Worm (Caenorhabditis elegans) whole organism, L2 larva: ENCODE measurements around the gene T13C5.6.

Source experiments
- C34F6.9 ChIP-seq: fragments of 150-350 bp; optimal IDR thresholded peaks from 2 replicates; lab custom pipeline; 2014; ENCODE audit warnings: missing biosample characterization, missing genetic modification characterization
- alr-1 ChIP-seq: fragments of 150-350 bp; optimal IDR thresholded peaks from 2 replicates; lab custom pipeline; 2014; ENCODE audit warnings: missing biosample characterization, missing genetic modification characterization
- aly-2 ChIP-seq: fragments of 150-350 bp; optimal IDR thresholded peaks from 2 replicates; lab custom pipeline; 2014; ENCODE audit warnings: missing biosample characterization, missing genetic modification characterization
- ama-1 ChIP-seq: fragments of 150-350 bp; optimal IDR thresholded peaks from 2 replicates; lab custom pipeline; 2018; ENCODE audit warnings: inconsistent platforms
- blmp-1 ChIP-seq: sonication (generic microtip); optimal IDR thresholded peaks from 2 replicates; lab custom pipeline; 2017; ENCODE audit warnings: missing genetic modification characterization, mild to moderate bottlenecking, missing compliant biosample characterization, antibody characterized with exemption, moderate library complexity; ENCODE audit not compliant: insufficient read depth
- ceh-16 ChIP-seq: fragments of 150-350 bp; optimal IDR thresholded peaks from 2 replicates; lab custom pipeline; 2014; ENCODE audit warnings: missing biosample characterization, missing genetic modification characterization
- ceh-82 ChIP-seq: fragments of 150-350 bp; optimal IDR thresholded peaks from 2 replicates; lab custom pipeline; 2014; ENCODE audit warnings: missing biosample characterization, missing genetic modification characterization
- crh-2 ChIP-seq: sonication (generic microtip); optimal IDR thresholded peaks from 2 replicates; lab custom pipeline; 2017; ENCODE audit warnings: missing biosample characterization, missing genetic modification characterization
- egl-27 ChIP-seq: sonication (generic microtip); optimal IDR thresholded peaks from 3 replicates; lab custom pipeline; 2017; ENCODE audit warnings: missing biosample characterization, missing genetic modification reagents, missing genetic modification characterization
- elt-1 ChIP-seq: fragments of 150-350 bp; optimal IDR thresholded peaks from 2 replicates; lab custom pipeline; 2014; ENCODE audit warnings: missing biosample characterization, missing genetic modification characterization
- elt-3 ChIP-seq: sonication (generic microtip); optimal IDR thresholded peaks from 2 replicates; lab custom pipeline; 2017; ENCODE audit warnings: missing biosample characterization, missing genetic modification characterization
- fos-1 ChIP-seq: fragments of 150-350 bp; optimal IDR thresholded peaks from 2 replicates; lab custom pipeline; 2014; ENCODE audit warnings: missing biosample characterization, missing genetic modification characterization
- gmeb-1 ChIP-seq: fragments of 150-350 bp; optimal IDR thresholded peaks from 2 replicates; lab custom pipeline; 2014; ENCODE audit warnings: missing biosample characterization, missing genetic modification characterization
- lin-11 ChIP-seq: fragments of 150-350 bp; sonication (generic microtip); optimal IDR thresholded peaks from 2 replicates; lab custom pipeline; 2014; ENCODE audit warnings: missing biosample characterization, missing genetic modification characterization, inconsistent platforms, mixed read lengths
- lin-13 ChIP-seq: fragments of 150-350 bp; optimal IDR thresholded peaks from 2 replicates; lab custom pipeline; 2014; ENCODE audit warnings: missing biosample characterization, missing genetic modification reagents, missing genetic modification characterization
- mbf-1 ChIP-seq: sonication (generic microtip); optimal IDR thresholded peaks from 2 replicates; lab custom pipeline; 2017; ENCODE audit warnings: missing biosample characterization, missing genetic modification characterization
- mdl-1 ChIP-seq, 2 experiments: fragments of 150-350 bp in 1 of 2; sonication (generic microtip) in 1 of 2; optimal IDR thresholded peaks; 2 replicates each; lab custom pipeline; 2017; ENCODE audit warnings: missing biosample characterization in 2 of 2, missing genetic modification characterization in 2 of 2
- nhr-10 ChIP-seq: sonication (generic microtip); optimal IDR thresholded peaks from 2 replicates; lab custom pipeline; 2017; ENCODE audit warnings: missing biosample characterization, missing genetic modification characterization
- nhr-11 ChIP-seq: fragments of 150-350 bp; optimal IDR thresholded peaks from 2 replicates; lab custom pipeline; 2014; ENCODE audit warnings: missing biosample characterization, missing genetic modification characterization
- nhr-129 ChIP-seq: fragments of 150-350 bp; optimal IDR thresholded peaks from 2 replicates; lab custom pipeline; 2014; ENCODE audit warnings: missing biosample characterization, missing genetic modification characterization
- nhr-21 ChIP-seq: fragments of 150-350 bp; optimal IDR thresholded peaks from 2 replicates; lab custom pipeline; 2014; ENCODE audit warnings: missing biosample characterization, missing genetic modification characterization
- nhr-23 ChIP-seq: fragments of 150-350 bp; optimal IDR thresholded peaks from 2 replicates; lab custom pipeline; 2014; ENCODE audit warnings: missing biosample characterization, missing genetic modification reagents, missing genetic modification characterization
- nhr-237 ChIP-seq: fragments of 150-350 bp; optimal IDR thresholded peaks from 2 replicates; lab custom pipeline; 2014; ENCODE audit warnings: missing biosample characterization, missing genetic modification characterization
- nhr-25 ChIP-seq: fragments of 150-350 bp; sonication (generic microtip); optimal IDR thresholded peaks from 3 replicates; lab custom pipeline; 2014; ENCODE audit warnings: missing biosample characterization, missing genetic modification characterization
- nhr-77 ChIP-seq: fragments of 150-350 bp; optimal IDR thresholded peaks from 2 replicates; lab custom pipeline; 2014; ENCODE audit warnings: missing biosample characterization, missing genetic modification characterization
- sem-4 ChIP-seq: fragments of 150-350 bp; optimal IDR thresholded peaks from 2 replicates; lab custom pipeline; 2014; ENCODE audit warnings: missing biosample characterization, missing genetic modification reagents, missing genetic modification characterization
- skn-1 ChIP-seq: sonication (generic microtip); optimal IDR thresholded peaks from 2 replicates; lab custom pipeline; 2017; ENCODE audit warnings: missing biosample characterization, missing genetic modification characterization
- sma-3 ChIP-seq: sonication (generic microtip); optimal IDR thresholded peaks from 2 replicates; lab custom pipeline; 2016; ENCODE audit warnings: missing genetic modification reagents, missing genetic modification characterization, missing compliant biosample characterization
- sma-9 ChIP-seq, 2 experiments: fragments of 150-350 bp in 1 of 2; sonication (generic microtip) in 1 of 2; optimal IDR thresholded peaks; 2 replicates each; lab custom pipeline; 2014 to 2016; ENCODE audit warnings: missing genetic modification characterization in 2 of 2, mild to moderate bottlenecking in 1 of 2, missing biosample characterization in 1 of 2, missing compliant biosample characterization in 1 of 2, missing genetic modification reagents in 1 of 2, moderate library complexity in 1 of 2
- unc-55 ChIP-seq: fragments of 150-350 bp; sonication (generic microtip); optimal IDR thresholded peaks from 3 replicates; lab custom pipeline; 2014; ENCODE audit warnings: missing biosample characterization, missing genetic modification reagents, missing genetic modification characterization
- unc-62 ChIP-seq: fragments of 150-350 bp; optimal IDR thresholded peaks from 2 replicates; lab custom pipeline; 2014; ENCODE audit warnings: missing biosample characterization, missing genetic modification reagents, missing genetic modification characterization
- zag-1 ChIP-seq: fragments of 150-350 bp; optimal IDR thresholded peaks from 2 replicates; lab custom pipeline; 2014; ENCODE audit warnings: missing biosample characterization, missing genetic modification characterization
- ztf-1 ChIP-seq: fragments of 200-800 bp; sonication (Bioruptor generic); conservative IDR thresholded peaks from 2 replicates; pipeline ENCODE4 v1.3.6; 2022; ENCODE audit warnings: missing genetic modification characterization, missing compliant biosample characterization
- ztf-4 ChIP-seq: fragments of 150-350 bp; optimal IDR thresholded peaks from 2 replicates; lab custom pipeline; 2014; ENCODE audit warnings: missing biosample characterization, missing genetic modification characterization

The T13C5.6 gene

DNA sequence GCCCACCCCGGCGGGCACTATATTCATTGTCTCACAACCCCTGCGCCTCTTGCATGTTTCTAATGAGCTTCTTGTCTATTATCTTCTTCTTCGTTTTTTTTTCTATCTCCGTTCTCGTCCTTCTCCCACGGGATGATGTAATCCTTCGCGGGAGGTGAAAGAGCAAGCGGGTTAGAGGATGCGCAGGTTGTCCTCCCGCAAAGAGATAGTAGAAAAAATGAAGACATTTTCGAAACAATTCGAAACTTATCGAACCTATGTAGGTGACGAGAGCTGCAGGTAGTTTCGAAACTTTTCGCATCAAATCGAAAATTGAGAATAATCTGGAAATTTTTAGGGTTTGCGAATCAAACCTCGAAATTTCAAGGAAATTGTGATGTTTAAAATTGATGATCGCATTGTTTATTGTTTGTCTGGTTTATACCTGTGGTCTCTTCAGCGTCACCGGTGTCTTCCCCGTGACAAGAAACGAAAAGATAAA lies 42.8 kb upstream of the T13C5.6 start (continued):
- no peak for TF ChIP-seq nhr-23 (tag; lab: Kevin White, UChicago)
- no peak for TF ChIP-seq nhr-237
- TF ChIP-seq mbf-1 (tag; lab: Kevin White, UChicago) = no peak

DNA sequence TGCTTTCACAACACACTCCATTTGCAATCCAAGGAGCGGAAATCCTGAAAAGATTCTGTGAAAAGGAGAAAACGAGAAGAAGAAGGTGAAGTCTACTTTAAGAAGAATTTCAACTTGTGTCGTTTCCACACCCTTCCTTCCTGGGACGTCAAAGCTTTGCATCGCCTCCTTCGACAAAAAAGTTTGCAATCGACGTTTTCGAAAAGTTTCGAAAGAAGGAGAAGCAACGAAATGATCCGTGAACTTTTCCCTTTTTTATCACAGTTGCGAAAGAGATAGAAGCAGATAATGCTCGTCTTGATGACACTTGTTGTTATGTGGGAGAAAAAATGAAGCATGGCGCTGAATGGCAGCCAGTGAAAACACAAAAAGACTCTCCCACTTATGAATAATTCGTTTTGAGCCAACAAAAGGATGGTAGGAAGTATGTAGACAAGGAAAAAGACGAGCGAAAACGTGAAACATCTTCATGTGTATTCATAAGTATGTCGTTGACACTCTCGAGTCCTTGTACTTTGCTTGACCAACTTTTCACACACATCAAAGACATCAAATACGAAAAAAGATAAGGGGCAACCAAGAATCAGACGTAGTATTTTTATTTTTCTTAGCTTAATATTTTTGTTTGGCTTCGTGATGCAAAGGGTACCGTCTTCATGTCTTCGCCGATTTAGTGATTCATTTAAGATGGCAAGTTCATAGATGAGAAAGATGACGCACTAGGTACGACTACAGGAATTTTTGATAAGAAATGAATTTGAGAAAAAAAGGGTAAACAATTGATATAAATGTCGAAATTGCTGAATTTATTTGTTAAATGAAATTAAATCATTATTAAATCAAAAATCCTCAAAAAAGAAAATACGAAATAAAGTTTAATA lies 41.5 kb upstream of the T13C5.6 start:
- TF ChIP-seq crh-2 = peak; percentile 4
- peak; percentile 24 for TF ChIP-seq nhr-129
- no peak for TF ChIP-seq zag-1 (tag; lab: Kevin White, UChicago)
- no peak for TF ChIP-seq egl-27 (tag; lab: Kevin White, UChicago)
- no peak for TF ChIP-seq nhr-10
- peak; percentile 54 for TF ChIP-seq C34F6.9 (tag; lab: Kevin White, UChicago)
- TF ChIP-seq fos-1 (tag; lab: Kevin White, UChicago) = peak; percentile 30
- TF ChIP-seq nhr-21 (tag; lab: Kevin White, UChicago) = no peak
- TF ChIP-seq sma-3 (GFP tag; lab: Kevin White, UChicago) = peak; percentile 53
- TF ChIP-seq ztf-4 (tag; lab: Kevin White, UChicago) = no peak
- no peak for TF ChIP-seq aly-2 (tag; lab: Kevin White, UChicago)
- TF ChIP-seq unc-55 (GFP tag; lab: Kevin White, UChicago) = peak; percentile 13
- TF ChIP-seq alr-1 (tag; lab: Kevin White, UChicago) = no peak
- no peak for TF ChIP-seq lin-13 (GFP tag; lab: Kevin White, UChicago)
- peak; percentile 57 for TF ChIP-seq sem-4 (tag; lab: Kevin White, UChicago)

DNA sequence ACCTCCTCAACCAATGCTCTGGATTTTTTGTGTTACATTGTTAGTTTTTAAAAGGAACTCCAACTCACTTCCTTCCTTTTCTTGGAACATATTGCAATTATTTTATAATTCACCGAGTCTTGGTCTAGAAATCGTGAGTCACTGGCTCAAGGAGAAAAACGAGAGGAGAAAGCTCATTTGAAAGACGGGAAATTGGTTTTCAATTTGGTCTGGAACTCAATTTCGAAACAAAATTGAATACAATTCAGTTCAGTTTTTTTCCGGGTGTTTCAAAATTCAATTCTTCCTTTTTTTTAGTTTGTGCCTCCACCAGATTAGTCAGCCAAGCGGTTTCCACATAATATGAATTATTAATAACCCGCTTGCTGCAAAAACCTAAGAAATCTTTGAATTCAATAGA lies 40.4 kb upstream of the T13C5.6 start:
- peak; percentile 46 for TF ChIP-seq sma-9 (GFP tag; optimal IDR thresholded peaks at IDR 0.05; lab: Kevin White, UChicago)
- no peak for TF ChIP-seq sma-9 (tag; optimal IDR thresholded peaks at IDR 0.05; lab: Kevin White, UChicago)
- TF ChIP-seq elt-3 = no peak
- peak; percentile 8 for TF ChIP-seq sem-4 (tag; lab: Kevin White, UChicago)

DNA sequence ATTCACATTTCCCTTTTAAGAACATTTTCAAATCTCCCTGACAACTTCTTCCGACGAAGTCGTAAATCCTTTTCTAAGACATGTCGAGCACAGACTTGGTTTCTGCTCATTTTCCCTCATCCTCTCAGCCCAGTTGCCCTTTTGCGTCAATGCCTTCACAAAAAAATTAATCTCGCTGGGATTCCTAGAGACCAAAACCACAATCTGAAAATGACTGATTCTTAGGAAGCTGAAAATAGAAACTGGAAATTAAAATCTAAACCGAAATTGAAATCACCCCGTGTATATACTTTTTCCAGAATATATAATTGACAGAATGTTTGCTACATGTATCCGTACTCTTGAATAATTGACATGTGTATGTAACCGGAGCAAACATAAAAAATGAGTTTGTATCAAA lies 39.5 kb upstream of the T13C5.6 start:
- TF ChIP-seq mdl-1 (tag; optimal IDR thresholded peaks at IDR 0.05; lab: Kevin White, UChicago) (no peak), C34F6.9 (tag; lab: Kevin White, UChicago) (peak; percentile 9)

DNA sequence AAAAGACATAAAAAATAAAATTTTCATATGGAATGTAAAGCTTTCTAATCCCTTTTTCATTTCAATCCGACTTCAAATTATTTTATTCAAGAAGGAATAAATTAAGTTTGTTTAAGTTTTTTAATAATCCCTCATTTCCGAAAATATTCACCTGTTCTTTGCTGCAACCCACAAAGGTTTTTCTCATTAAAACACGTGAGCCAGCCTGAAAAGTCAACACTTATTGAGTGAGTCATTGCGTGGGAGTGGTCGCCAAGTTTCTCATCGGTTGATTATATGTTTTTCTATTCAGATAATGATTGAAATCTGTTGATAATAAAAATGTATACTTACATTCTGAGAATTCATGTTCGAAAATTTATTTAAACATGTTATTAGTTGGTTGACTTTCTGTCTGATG lies 38.0 kb upstream of the T13C5.6 start:
- TF ChIP-seq ztf-1 (GFP tag; lab: Robert Waterston, UW) (no peak), ceh-82 (tag; lab: Kevin White, UChicago) (no peak), nhr-11 (no peak), sma-9 (GFP tag; optimal IDR thresholded peaks at IDR 0.05; lab: Kevin White, UChicago) (peak; percentile 11), sma-9 (tag; optimal IDR thresholded peaks at IDR 0.05; lab: Kevin White, UChicago) (no peak), nhr-21 (tag; lab: Kevin White, UChicago) (no peak), skn-1 (no peak), alr-1 (tag; lab: Kevin White, UChicago) (no peak), nhr-25 (no peak), ztf-4 (tag; lab: Kevin White, UChicago) (no peak), lin-11 (tag; lab: Kevin White, UChicago) (peak; percentile 6), mbf-1 (tag; lab: Kevin White, UChicago) (no peak), ama-1 (lab: Kevin White, UChicago) (no peak), C34F6.9 (tag; lab: Kevin White, UChicago) (peak; percentile 29), blmp-1 (no peak), nhr-77 (tag; lab: Kevin White, UChicago) (no peak), elt-3 (no peak), sem-4 (tag; lab: Kevin White, UChicago) (no peak), ceh-16 (no peak), nhr-129 (no peak), gmeb-1 (tag; lab: Kevin White, UChicago) (no peak), elt-1 (no peak), nhr-237 (no peak), unc-62 (GFP tag; lab: Kevin White, UChicago) (no peak)
